Worm (Caenorhabditis elegans): ENCODE data around the gene T22F3.2.
A peak's percentile ranks its signal among the peaks of the same experiment; 100 is the strongest.

T22F3.2 gene

ce11 chrV:3586014-3586689 is at the start of gene T22F3.2, which contains the start of gene rpl-11.1:
Gene T22F3.2 (plus strand): TSS chrV:3586639.
Gene rpl-11.1 (minus strand): TSS chrV:3586064.
- TF ChIP-seq dpl-1 (GFP tag; optimal IDR thresholded peaks at IDR 0.05) (no peak), rec-8 (tag; optimal IDR thresholded peaks at IDR 0.05) (no peak), nfyb-1 (GFP tag; IDR thresholded peaks at IDR 0.05) (0 out of 2 replicates have a peak, but pooled peaks have one; percentile 17), B0261.1 (tag; optimal IDR thresholded peaks at IDR 0.05) (no peak), F33H1.4 (GFP tag; IDR thresholded peaks at IDR 0.05) (peak; percentile 19; the same call in 1 of the 2 replicates), hmg-1.2 (GFP tag; IDR thresholded peaks at IDR 0.05) (peak; percentile 91), madf-6 (GFP tag; IDR thresholded peaks at IDR 0.05) (peak; percentile 9; the same call in 1 of the 2 replicates), ekl-4 (GFP tag; IDR thresholded peaks at IDR 0.05) (0 out of 2 replicates have a peak, but pooled peaks have one; percentile 20), Y56A3A.18 (GFP tag; IDR thresholded peaks at IDR 0.05) (no peak), lir-1 (GFP tag; conservative IDR thresholded peaks at IDR 0.05) (no peak), K12H6.12 (tag; optimal IDR thresholded peaks at IDR 0.05) (no peak), cebp-1 (GFP tag; IDR thresholded peaks at IDR 0.05) (no peak), cebp-1 (tag; optimal IDR thresholded peaks at IDR 0.05) (peak; percentile 23), attf-5 (GFP tag; optimal IDR thresholded peaks at IDR 0.05) (peak; percentile 41), lsl-1 (GFP tag; optimal IDR thresholded peaks at IDR 0.05) (peak; percentile 47), F10E7.11 (tag; optimal IDR thresholded peaks at IDR 0.05) (no peak), him-1 (tag; optimal IDR thresholded peaks at IDR 0.05) (no peak), nhr-90 (tag; optimal IDR thresholded peaks at IDR 0.05) (no peak)

- TF ChIP-seq nhr-80 (tag; optimal IDR thresholded peaks at IDR 0.05): no peak
- TF ChIP-seq sdz-38 (tag; optimal IDR thresholded peaks at IDR 0.05): no peak
- no peak for TF ChIP-seq ama-1 (optimal IDR thresholded peaks at IDR 0.05)
- no peak for TF ChIP-seq ama-1 (GFP tag; optimal IDR thresholded peaks at IDR 0.05)
- TF ChIP-seq T07F8.4 (tag; optimal IDR thresholded peaks at IDR 0.05): no peak
- no peak for TF ChIP-seq egl-44 (GFP tag; IDR thresholded peaks at IDR 0.05)
- no peak for TF ChIP-seq somi-1 (GFP tag; optimal IDR thresholded peaks at IDR 0.05)
- TF ChIP-seq F57A8.1 (GFP tag; optimal IDR thresholded peaks at IDR 0.05): no peak
- TF ChIP-seq rpc-1 (optimal IDR thresholded peaks at IDR 0.05): no peak
- no peak for TF ChIP-seq rpc-1 (tag; optimal IDR thresholded peaks at IDR 0.05)
- no peak for TF ChIP-seq B0019.2 (GFP tag; conservative IDR thresholded peaks at IDR 0.05)
- TF ChIP-seq ztf-22 (GFP tag; optimal IDR thresholded peaks at IDR 0.05): no peak
- no peak for TF ChIP-seq zfh-2 (GFP tag; conservative IDR thresholded peaks at IDR 0.05)
- no peak for TF ChIP-seq ztf-18 (tag; optimal IDR thresholded peaks at IDR 0.05)
- TF ChIP-seq lsl-1 (GFP tag; optimal IDR thresholded peaks at IDR 0.05): no peak
- no peak for TF ChIP-seq ceh-27 (GFP tag; optimal IDR thresholded peaks at IDR 0.05)
- no peak for TF ChIP-seq akir-1 (GFP tag; optimal IDR thresholded peaks at IDR 0.05)
- no peak for TF ChIP-seq chd-7 (tag; optimal IDR thresholded peaks at IDR 0.05)
- no peak for TF ChIP-seq Y53F4B.3 (GFP tag; IDR thresholded peaks at IDR 0.05)
- TF ChIP-seq unc-130 (GFP tag; optimal IDR thresholded peaks at IDR 0.05): no peak
Measured at ce11 chrV:3538307-3538706, 48.1 kb upstream of the T22F3.2 start, which contains the start of gene nhr-93. Gene nhr-93 (minus strand): TSS chrV:3538407.

ce11 chrV:3541117-3541516 is 45.3 kb upstream of the T22F3.2 start, which contains the start of gene srbc-67:
Gene srbc-67 (minus strand): TSS chrV:3541217.
- no peak for TF ChIP-seq T07F8.4 (tag; optimal IDR thresholded peaks at IDR 0.05)
- no peak for TF ChIP-seq B0019.2 (GFP tag; conservative IDR thresholded peaks at IDR 0.05)
- TF ChIP-seq ama-1 (optimal IDR thresholded peaks at IDR 0.05): no peak
- TF ChIP-seq ama-1 (GFP tag; optimal IDR thresholded peaks at IDR 0.05): no peak
- TF ChIP-seq ztf-25 (GFP tag; IDR thresholded peaks at IDR 0.05): no peak
- no peak for TF ChIP-seq lsl-1 (GFP tag; optimal IDR thresholded peaks at IDR 0.05)
- TF ChIP-seq sptf-2 (GFP tag; optimal IDR thresholded peaks at IDR 0.05): no peak
- no peak for TF ChIP-seq lin-40 (tag; optimal IDR thresholded peaks at IDR 0.05)
- no peak for TF ChIP-seq F37B4.10 (GFP tag; IDR thresholded peaks at IDR 0.05)
- no peak for TF ChIP-seq madf-6 (GFP tag; IDR thresholded peaks at IDR 0.05)

Data from whole organism, young adult.